Worm (Caenorhabditis elegans): ENCODE measurements around the gene F01D4.8.
A peak's percentile ranks its signal among the peaks of the same experiment; 100 is the strongest.

The F01D4.8 gene

ce11 chrIV:10465764-10466163 is 12.9 kb upstream of the F01D4.8 start:
- TF ChIP-seq bed-2 (GFP tag; IDR thresholded peaks at IDR 0.05) (no peak), lsl-1 (GFP tag; optimal IDR thresholded peaks at IDR 0.05) (no peak), F37B4.10 (GFP tag; IDR thresholded peaks at IDR 0.05) (no peak)

ce11 chrIV:10463987-10464638 is 11.2 kb upstream of the F01D4.8 start, which contains the start of gene ugt-43:
Gene ugt-43, plus strand, starts transcription at chrIV:10464588.
- TF ChIP-seq nhr-80 (tag; optimal IDR thresholded peaks at IDR 0.05) (peak; percentile 2), somi-1 (GFP tag; optimal IDR thresholded peaks at IDR 0.05) (no peak)

ce11 chrIV:10463127-10463526 is 10.2 kb upstream of the F01D4.8 start:
- peak; percentile 4 for TF ChIP-seq chd-7 (tag; optimal IDR thresholded peaks at IDR 0.05)
- no peak for TF ChIP-seq somi-1 (GFP tag; optimal IDR thresholded peaks at IDR 0.05)
- no peak for TF ChIP-seq sea-2 (GFP tag; IDR thresholded peaks at IDR 0.05)
- TF ChIP-seq nfyb-1 (GFP tag; IDR thresholded peaks at IDR 0.05): 0 out of 2 replicates have a peak, but pooled peaks have one; percentile 10
- TF ChIP-seq hsf-1 (GFP tag; IDR thresholded peaks at IDR 0.05): no peak
- TF ChIP-seq nhr-80 (tag; optimal IDR thresholded peaks at IDR 0.05): peak; percentile 88
- 0 out of 2 replicates have a peak, but pooled peaks have one; percentile 14 for TF ChIP-seq egl-44 (GFP tag; IDR thresholded peaks at IDR 0.05)
- peak; percentile 19 for TF ChIP-seq tlf-1 (GFP tag; optimal IDR thresholded peaks at IDR 0.05)
- peak; percentile 10 for TF ChIP-seq ztf-22 (GFP tag; optimal IDR thresholded peaks at IDR 0.05)
- no peak for TF ChIP-seq madf-10 (tag; optimal IDR thresholded peaks at IDR 0.05)
- no peak for TF ChIP-seq ceh-79 (tag; optimal IDR thresholded peaks at IDR 0.05)
- TF ChIP-seq B0019.2 (GFP tag; conservative IDR thresholded peaks at IDR 0.05): no peak
- no peak for TF ChIP-seq cebp-2 (GFP tag; IDR thresholded peaks at IDR 0.05)
- TF ChIP-seq dox-1 (GFP tag; IDR thresholded peaks at IDR 0.05): no peak
- peak; percentile 92 for TF ChIP-seq atf-7 (tag; optimal IDR thresholded peaks at IDR 0.05)

ce11 chrIV:10462608-10463007 is 9.7 kb upstream of the F01D4.8 start:
- TF ChIP-seq ztf-6 (GFP tag; IDR thresholded peaks at IDR 0.05): no peak
- TF ChIP-seq unc-62 (GFP tag; optimal IDR thresholded peaks at IDR 0.05): peak; percentile 78

ce11 chrIV:10461767-10462166 is 8.9 kb upstream of the F01D4.8 start, which contains the start of gene mec-3:
Gene mec-3, minus strand, starts transcription at chrIV:10461867.
- no peak for TF ChIP-seq aptf-2 (GFP tag; conservative IDR thresholded peaks at IDR 0.05)
- TF ChIP-seq nfya-1 (tag; optimal IDR thresholded peaks at IDR 0.05; ENCODE audit: borderline replicate concordance, insufficient read depth): no peak
- TF ChIP-seq unc-62 (GFP tag; optimal IDR thresholded peaks at IDR 0.05): no peak
- TF ChIP-seq ama-1 (optimal IDR thresholded peaks at IDR 0.05): no peak
- TF ChIP-seq ama-1 (GFP tag; optimal IDR thresholded peaks at IDR 0.05): no peak
- TF ChIP-seq Y53F4B.3 (GFP tag; IDR thresholded peaks at IDR 0.05): no peak
- no peak for TF ChIP-seq C06A6.2 (GFP tag; conservative IDR thresholded peaks at IDR 0.05)
- no peak for TF ChIP-seq die-1 (tag; optimal IDR thresholded peaks at IDR 0.05)
- no peak for TF ChIP-seq F57A8.1 (GFP tag; optimal IDR thresholded peaks at IDR 0.05)
- TF ChIP-seq F49E8.2 (tag; optimal IDR thresholded peaks at IDR 0.05; ENCODE audit: insufficient read depth): no peak

ce11 chrIV:10457137-10457536 is 4.2 kb upstream of the F01D4.8 start, which contains the start of gene srb-17:
Gene srb-17, minus strand, starts transcription at chrIV:10457237.
- no peak for TF ChIP-seq B0019.2 (GFP tag; conservative IDR thresholded peaks at IDR 0.05)
- TF ChIP-seq pha-4 (tag; optimal IDR thresholded peaks at IDR 0.05): no peak
- no peak for TF ChIP-seq F37B4.10 (GFP tag; IDR thresholded peaks at IDR 0.05)
- TF ChIP-seq Y95B8A.8 (GFP tag; IDR thresholded peaks at IDR 0.05): no peak
- TF ChIP-seq F33H1.4 (GFP tag; IDR thresholded peaks at IDR 0.05): no peak
- no peak for TF ChIP-seq F49E8.2 (tag; optimal IDR thresholded peaks at IDR 0.05; ENCODE audit: insufficient read depth)

Measured in whole organism, young adult.